Fruit fly (Drosophila melanogaster) S2 (cell line): ENCODE results near the gene CG5969.

ENCODE experiments used
- CG8478 ChIP-seq: fragments of >200 bp; optimal IDR thresholded peaks from 2 replicates; lab custom pipeline; 2018
- CTCF ChIP-seq, 2 experiments: fragments of >200 bp; optimal IDR thresholded peaks; 2 replicates each; lab custom pipeline; 2018

dm6 chr3L:20491525-20492132 lies 18.0 kb downstream of the CG5969 start, which contains the start of gene ND-39:
- TF ChIP-seq CTCF (optimal IDR thresholded peaks at IDR 0.05; lab: Kevin White, UChicago) (no peak), CG8478 (lab: Kevin White, UChicago) (no peak)
